Fruit fly (Drosophila melanogaster) whole organism, embryonic: ENCODE results near the gene CG6325.

Experiments used
- Antp ChIP-seq: fragments of 200-800 bp; sonication (Bioruptor generic); optimal IDR thresholded peaks from 3 replicates; lab custom pipeline; 2016; ENCODE audit warnings: missing biosample characterization, missing genetic modification characterization
- Blimp-1 ChIP-seq: fragments of 200-800 bp; sonication (Bioruptor generic); optimal IDR thresholded peaks from 3 replicates; lab custom pipeline; 2018; ENCODE audit warnings: missing biosample characterization, missing genetic modification characterization, mild to moderate bottlenecking, moderate library complexity, missing genetic modification reagents
- CG10147 ChIP-seq: fragments of 200-800 bp; sonication (Bioruptor generic); optimal IDR thresholded peaks from 2 replicates; lab custom pipeline; 2019; ENCODE audit warnings: missing biosample characterization, mild to moderate bottlenecking, missing genetic modification characterization, moderate library complexity
- CG10366 ChIP-seq: fragments of 200-800 bp; sonication (Bioruptor generic); IDR thresholded peaks from 2 replicates; pipeline ENCODE4 v1.3.6; 2022; ENCODE audit warnings: missing biosample characterization, missing genetic modification characterization
- CG10431 ChIP-seq: fragments of 200-800 bp; sonication (Bioruptor generic); optimal IDR thresholded peaks from 3 replicates; lab custom pipeline; 2018; ENCODE audit warnings: missing biosample characterization, mild to moderate bottlenecking, missing genetic modification characterization
- CG12744 ChIP-seq: fragments of 200-800 bp; sonication (Bioruptor generic); optimal IDR thresholded peaks from 2 replicates; lab custom pipeline; 2016; ENCODE audit warnings: missing biosample characterization, missing genetic modification characterization
- CG13123 ChIP-seq: fragments of 200-800 bp; sonication (Bioruptor generic); optimal IDR thresholded peaks from 2 replicates; lab custom pipeline; 2016; ENCODE audit warnings: missing biosample characterization, missing genetic modification characterization
- CG17328 ChIP-seq: fragments of 200-800 bp; sonication (Bioruptor generic); IDR thresholded peaks from 2 replicates; pipeline ENCODE4 v1.3.6; 2022; ENCODE audit warnings: missing biosample characterization, missing genetic modification characterization
- CG17829 ChIP-seq: fragments of 200-800 bp; optimal IDR thresholded peaks from 2 replicates; lab custom pipeline; 2019; ENCODE audit warnings: missing biosample characterization, mild to moderate bottlenecking, missing genetic modification characterization, moderate library complexity
- CG2199 ChIP-seq: fragments of 200-800 bp; sonication (Bioruptor generic); IDR thresholded peaks from 3 replicates; pipeline ENCODE4 v1.3.6; 2022; ENCODE audit warnings: missing biosample characterization, missing genetic modification characterization
- CG32772 ChIP-seq: fragments of 200-800 bp; sonication (Bioruptor generic); IDR thresholded peaks from 2 replicates; pipeline ENCODE4 v1.3.6; 2022; ENCODE audit warnings: missing biosample characterization, missing genetic modification characterization
- CG33557 ChIP-seq: fragments of 200-800 bp; sonication (Bioruptor generic); optimal IDR thresholded peaks from 2 replicates; lab custom pipeline; 2019; ENCODE audit warnings: missing biosample characterization, mild to moderate bottlenecking, missing genetic modification characterization, moderate library complexity
- CG4730 ChIP-seq: fragments of 200-800 bp; sonication (Bioruptor generic); IDR thresholded peaks from 2 replicates; pipeline ENCODE4 v1.3.6; 2022; ENCODE audit warnings: missing biosample characterization, missing genetic modification characterization
- CG7372 ChIP-seq: fragments of 200-800 bp; sonication (Bioruptor generic); IDR thresholded peaks from 2 replicates; pipeline ENCODE4 v1.3.6; 2022; ENCODE audit warnings: missing biosample characterization, missing genetic modification characterization
- CG7987 ChIP-seq: fragments of 200-800 bp; sonication (Bioruptor generic); optimal IDR thresholded peaks from 2 replicates; lab custom pipeline; 2018; ENCODE audit warnings: missing biosample characterization, mild to moderate bottlenecking, missing genetic modification characterization, moderate library complexity
- CG9876 ChIP-seq: fragments of 200-800 bp; sonication (Bioruptor generic); optimal IDR thresholded peaks from 2 replicates; lab custom pipeline; 2016; ENCODE audit warnings: missing biosample characterization, missing genetic modification characterization
- CkIIα-i1 ChIP-seq: fragments of 200-800 bp; sonication (Bioruptor generic); IDR thresholded peaks from 2 replicates; pipeline ENCODE4 v1.3.6; 2022; ENCODE audit warnings: missing biosample characterization, missing genetic modification characterization
- CrebB ChIP-seq: fragments of 200-800 bp; sonication (Bioruptor generic); optimal IDR thresholded peaks from 3 replicates; lab custom pipeline; 2018; ENCODE audit warnings: missing biosample characterization, mild to moderate bottlenecking, missing genetic modification characterization
- Deaf1 ChIP-seq: fragments of 200-800 bp; optimal IDR thresholded peaks from 3 replicates; lab custom pipeline; 2019; ENCODE audit warnings: missing biosample characterization, mild to moderate bottlenecking, missing genetic modification characterization, moderate library complexity
- Dek ChIP-seq: fragments of 200-800 bp; sonication (Bioruptor generic); optimal IDR thresholded peaks from 3 replicates; lab custom pipeline; 2019; ENCODE audit warnings: missing biosample characterization, mild to moderate bottlenecking, missing genetic modification characterization, moderate library complexity
- Dfd ChIP-seq, 2 experiments: fragments of >200 bp; optimal IDR thresholded peaks; 2 replicates each; lab custom pipeline; 2017; ENCODE audit warnings: missing biosample characterization in 2 of 2, missing genetic modification characterization in 2 of 2
- Ets65A ChIP-seq: fragments of 200-800 bp; sonication (Bioruptor generic); peaks from one replicate; lab custom pipeline; 2016; ENCODE audit warnings: missing biosample characterization, missing genetic modification characterization
- HLHmδ ChIP-seq: fragments of 200-800 bp; sonication (Bioruptor generic); optimal IDR thresholded peaks from 2 replicates; lab custom pipeline; 2018; ENCODE audit warnings: missing biosample characterization, mild to moderate bottlenecking, missing genetic modification characterization, moderate library complexity
- NK7.1 ChIP-seq: fragments of 200-800 bp; sonication (Bioruptor generic); optimal IDR thresholded peaks from 3 replicates; lab custom pipeline; 2016; ENCODE audit warnings: missing biosample characterization, missing genetic modification characterization
- Oli ChIP-seq: fragments of 200-800 bp; sonication (Bioruptor generic); optimal IDR thresholded peaks from 2 replicates; lab custom pipeline; 2018; ENCODE audit warnings: missing biosample characterization, mild to moderate bottlenecking, missing genetic modification characterization, moderate library complexity
- Side ChIP-seq: fragments of 200-800 bp; sonication (Bioruptor generic); optimal IDR thresholded peaks from 2 replicates; lab custom pipeline; 2016; ENCODE audit warnings: missing biosample characterization, missing genetic modification characterization
- Sin3A ChIP-seq: fragments of >200 bp; optimal IDR thresholded peaks from 2 replicates; lab custom pipeline; 2018
- Taf1 ChIP-seq: fragments of 200-800 bp; sonication (Bioruptor generic); IDR thresholded peaks from 2 replicates; pipeline ENCODE4 v1.3.6; 2022; ENCODE audit warnings: missing biosample characterization, missing genetic modification characterization
- abd-A ChIP-seq: fragments of 200-800 bp; sonication (Bioruptor generic); optimal IDR thresholded peaks from 3 replicates; lab custom pipeline; 2019; ENCODE audit warnings: missing biosample characterization, mild to moderate bottlenecking, missing genetic modification characterization, moderate library complexity
- ash1 ChIP-seq: fragments of 200-800 bp; sonication (Bioruptor generic); optimal IDR thresholded peaks from 2 replicates; lab custom pipeline; 2018; ENCODE audit warnings: missing biosample characterization, mild to moderate bottlenecking, missing genetic modification characterization
- bbx ChIP-seq: fragments of 200-800 bp; sonication (Bioruptor generic); IDR thresholded peaks from 2 replicates; pipeline ENCODE4 v1.3.6; 2022; ENCODE audit warnings: missing biosample characterization, missing genetic modification characterization; ENCODE audit not compliant: partially characterized antibody
- bsh ChIP-seq, 2 experiments: fragments of 200-800 bp; sonication (Bioruptor generic); optimal IDR thresholded peaks; 2 replicates each; lab custom pipeline; 2017 to 2018; ENCODE audit warnings: mild to moderate bottlenecking in 2 of 2, missing biosample characterization in 2 of 2, missing genetic modification characterization in 2 of 2, moderate library complexity in 1 of 2
- btn ChIP-seq: fragments of 200-800 bp; sonication (Bioruptor generic); optimal IDR thresholded peaks from 2 replicates; lab custom pipeline; 2016; ENCODE audit warnings: missing biosample characterization, missing genetic modification characterization
- crp ChIP-seq, 2 experiments: fragments of 200-800 bp; sonication (Bioruptor generic); optimal IDR thresholded peaks; 2 replicates in 1 of 2; 3 replicates in 1 of 2; lab custom pipeline; 2017; ENCODE audit warnings: missing biosample characterization in 2 of 2, missing genetic modification characterization in 2 of 2, mild to moderate bottlenecking in 1 of 2, moderate library complexity in 1 of 2
- dysf ChIP-seq: fragments of 200-800 bp; sonication (Bioruptor generic); IDR thresholded peaks from 3 replicates; pipeline ENCODE4 v1.3.6; 2022; ENCODE audit warnings: missing biosample characterization, missing genetic modification characterization
- exex ChIP-seq: fragments of 200-800 bp; sonication (Bioruptor generic); optimal IDR thresholded peaks from 4 replicates; lab custom pipeline; 2018; ENCODE audit warnings: missing biosample characterization, mild to moderate bottlenecking, missing genetic modification characterization, moderate library complexity
- gro ChIP-seq: fragments of 200-800 bp; sonication (Bioruptor generic); optimal IDR thresholded peaks from 2 replicates; lab custom pipeline; 2016; ENCODE audit warnings: missing biosample characterization, missing genetic modification characterization
- gt ChIP-seq: fragments of 200-800 bp; sonication (Bioruptor generic); IDR thresholded peaks from 2 replicates; pipeline ENCODE4 v1.3.6; 2022; ENCODE audit warnings: missing biosample characterization, missing genetic modification characterization
- hbn ChIP-seq: fragments of 200-800 bp; sonication (Bioruptor generic); IDR thresholded peaks from 2 replicates; pipeline ENCODE4 v1.3.6; 2022; ENCODE audit warnings: missing biosample characterization, missing genetic modification characterization; ENCODE audit not compliant: partially characterized antibody
- jing ChIP-seq: fragments of 200-800 bp; sonication (Bioruptor generic); optimal IDR thresholded peaks from 2 replicates; lab custom pipeline; 2018; ENCODE audit warnings: missing biosample characterization, mild to moderate bottlenecking, missing genetic modification characterization
- ken ChIP-seq: fragments of 200-800 bp; sonication (Bioruptor generic); IDR thresholded peaks from 3 replicates; pipeline ENCODE4 v1.3.6; 2022; ENCODE audit warnings: missing biosample characterization, missing genetic modification characterization
- luna ChIP-seq: fragments of 200-800 bp; sonication (Bioruptor generic); optimal IDR thresholded peaks from 2 replicates; lab custom pipeline; 2016; ENCODE audit warnings: missing biosample characterization, missing genetic modification characterization
- mam ChIP-seq: fragments of 200-800 bp; sonication (Bioruptor generic); optimal IDR thresholded peaks from 3 replicates; lab custom pipeline; 2016; ENCODE audit warnings: missing biosample characterization, missing genetic modification characterization
- sd ChIP-seq: fragments of 200-800 bp; sonication (Bioruptor generic); optimal IDR thresholded peaks from 3 replicates; lab custom pipeline; 2018; ENCODE audit warnings: missing biosample characterization, mild to moderate bottlenecking, missing genetic modification characterization, moderate library complexity
- shn ChIP-seq: fragments of 200-800 bp; sonication (Bioruptor generic); optimal IDR thresholded peaks from 3 replicates; lab custom pipeline; 2016; ENCODE audit warnings: missing biosample characterization, missing genetic modification characterization
- tin ChIP-seq: fragments of 200-800 bp; sonication (Bioruptor generic); optimal IDR thresholded peaks from 3 replicates; lab custom pipeline; 2016; ENCODE audit warnings: missing biosample characterization, missing genetic modification characterization
- trh ChIP-seq: fragments of 200-800 bp; sonication (Bioruptor generic); optimal IDR thresholded peaks from 2 replicates; lab custom pipeline; 2016; ENCODE audit warnings: missing biosample characterization, missing genetic modification characterization
- vnd ChIP-seq: fragments of 200-800 bp; sonication (Bioruptor generic); IDR thresholded peaks from 3 replicates; pipeline ENCODE4 v1.3.6; 2022; ENCODE audit warnings: missing biosample characterization, missing genetic modification characterization; ENCODE audit not compliant: partially characterized antibody
- wdn ChIP-seq: fragments of 200-800 bp; sonication (Bioruptor generic); IDR thresholded peaks from 2 replicates; pipeline ENCODE4 v1.3.6; 2022; ENCODE audit warnings: missing biosample characterization, missing genetic modification characterization
- zf30C ChIP-seq: fragments of 200-800 bp; sonication (Bioruptor generic); optimal IDR thresholded peaks from 3 replicates; lab custom pipeline; 2018; ENCODE audit warnings: missing biosample characterization, mild to moderate bottlenecking, missing genetic modification characterization

CG6325 gene

dm6 chr3R:10388128-10389026 lies 18.7 kb downstream of the CG6325 start, which contains the start of gene cwo:
Gene cwo (plus strand): TSS chr3R:10388258.
- TF ChIP-seq shn (no peak), CG10366 (GFP tag; lab: Robert Waterston, UW) (no peak), CG13123 (peak; percentile 12), Blimp-1 (GFP tag; lab: Kevin White, UChicago) (no peak), CrebB (tag; lab: Kevin White, UChicago) (peak; percentile 24), sd (peak; percentile 61), CG2199 (GFP tag; lab: Robert Waterston, UW) (no peak), CG17328 (GFP tag; lab: Robert Waterston, UW) (no peak), CG12744 (GFP tag; lab: Kevin White, UChicago) (no peak), CG7372 (GFP tag; lab: Robert Waterston, UW) (no peak), bsh (GFP tag; optimal IDR thresholded peaks at IDR 0.05; lab: Kevin White, UChicago) (peak in 1 of 2 experiments; percentile 53), Oli (tag; lab: Kevin White, UChicago) (no peak), CG4730 (GFP tag; lab: Robert Waterston, UW) (no peak), abd-A (tag; lab: Kevin White, UChicago) (peak; percentile 78), luna (GFP tag; lab: Kevin White, UChicago) (no peak), Side (peak; percentile 12), bbx (no peak), Taf1 (GFP tag; lab: Robert Waterston, UW) (no peak), btn (no peak), Dek (tag; lab: Kevin White, UChicago) (peak; percentile 4), CG10147 (GFP tag; lab: Kevin White, UChicago) (no peak), vnd (GFP tag; lab: Robert Waterston, UW) (no peak), exex (tag; lab: Kevin White, UChicago) (peak; percentile 28), CG32772 (GFP tag; lab: Robert Waterston, UW) (no peak), Dfd (GFP tag; optimal IDR thresholded peaks at IDR 0.05; lab: Kevin White, UChicago) (no peak), HLHmδ (peak; percentile 78), dysf (GFP tag; lab: Robert Waterston, UW) (no peak), trh (GFP tag; lab: Kevin White, UChicago) (peak; percentile 1), Deaf1 (peak; percentile 55), CkIIα-i1 (GFP tag; lab: Robert Waterston, UW) (no peak), hbn (GFP tag; lab: Robert Waterston, UW) (no peak), CG10431 (GFP tag; lab: Kevin White, UChicago) (peak; percentile 45), crp (GFP tag; optimal IDR thresholded peaks at IDR 0.05; lab: Kevin White, UChicago) (no peak), CG9876 (GFP tag; lab: Kevin White, UChicago) (no peak), ken (no peak), gt (no peak), ash1 (GFP tag; lab: Kevin White, UChicago) (no peak), CG17829 (no peak), wdn (GFP tag; lab: Robert Waterston, UW) (no peak), NK7.1 (no peak), Antp (GFP tag; lab: Kevin White, UChicago) (no peak), Ets65A (no peak), Sin3A (no peak), CG33557 (GFP tag; lab: Kevin White, UChicago) (peak; percentile 39), tin (GFP tag; lab: Kevin White, UChicago) (no peak), jing (GFP tag; lab: Kevin White, UChicago) (no peak), mam (GFP tag; lab: Kevin White, UChicago) (no peak), gro (GFP tag; lab: Kevin White, UChicago) (peak; percentile 41), CG7987 (peak; percentile 80), zf30C (GFP tag; lab: Kevin White, UChicago) (no peak)
